Worm (Caenorhabditis elegans) whole organism, midembryonic: Measurements from ENCODE around the gene rab-7.

Experiments
- T22C8.4 ChIP-seq: fragments of 200-800 bp; sonication (Bioruptor generic); IDR thresholded peaks from 2 replicates; pipeline ENCODE4 v1.3.6; 2022; ENCODE audit warnings: missing genetic modification characterization, missing compliant biosample characterization
- cog-1 ChIP-seq: sonication (generic microtip); optimal IDR thresholded peaks from 2 replicates; lab custom pipeline; 2016; ENCODE audit warnings: missing genetic modification characterization, missing compliant biosample characterization
- flt-1 ChIP-seq: fragments of 200-800 bp; sonication (Bioruptor generic); IDR thresholded peaks from 2 replicates; pipeline ENCODE4 v1.3.6; 2022; ENCODE audit warnings: missing genetic modification characterization, missing compliant biosample characterization
- klf-2 ChIP-seq: fragments of 200-800 bp; sonication (Bioruptor generic); conservative IDR thresholded peaks from 2 replicates; pipeline ENCODE4 v1.3.6; 2022; ENCODE audit warnings: missing genetic modification reagents, missing genetic modification characterization, missing compliant biosample characterization
- med-1 ChIP-seq: sonication (generic microtip); optimal IDR thresholded peaks from 2 replicates; lab custom pipeline; 2017; ENCODE audit warnings: missing genetic modification characterization, mild to moderate bottlenecking, missing compliant biosample characterization, antibody characterized with exemption, missing genetic modification reagents; ENCODE audit not compliant: insufficient read depth
- ref-1 ChIP-seq: fragments of 200-800 bp; sonication (Bioruptor generic); conservative IDR thresholded peaks from 2 replicates; pipeline ENCODE4 v1.3.6; 2022; ENCODE audit warnings: missing genetic modification reagents, missing genetic modification characterization, missing compliant biosample characterization
- tab-1 ChIP-seq: fragments of 200-800 bp; sonication (Bioruptor generic); IDR thresholded peaks from 2 replicates; pipeline ENCODE4 v1.3.6; 2022; ENCODE audit warnings: missing genetic modification characterization, missing compliant biosample characterization
- ztf-23 ChIP-seq: fragments of 200-800 bp; sonication (Bioruptor generic); IDR thresholded peaks from 2 replicates; pipeline ENCODE4 v1.3.6; 2022; ENCODE audit warnings: missing genetic modification reagents, missing genetic modification characterization, missing compliant biosample characterization
- ztf-29 ChIP-seq: fragments of 200-800 bp; sonication (Bioruptor generic); IDR thresholded peaks from 2 replicates; pipeline ENCODE4 v1.3.6; 2022; ENCODE audit warnings: missing genetic modification reagents, missing genetic modification characterization, missing compliant biosample characterization

The rab-7 gene

ce11 chrII:11979449-11980095 lies 12.8 kb upstream of the rab-7 start, which contains the start of the genes ash-2 and Y17G7B.20:
Gene ash-2 (plus strand): TSS chrII:11979838.
Gene Y17G7B.20 (minus strand): TSS chrII:11979844.
- 0 out of 2 replicates have a peak, but pooled peaks have one; percentile 4 for TF ChIP-seq tab-1 (GFP tag; lab: Robert Waterston, UW)
- no peak for TF ChIP-seq ztf-23 (GFP tag; lab: Robert Waterston, UW)

ce11 chrII:11978920-11979319 lies 12.2 kb upstream of the rab-7 start:
- no peak for TF ChIP-seq ref-1 (GFP tag; lab: Robert Waterston, UW)
- TF ChIP-seq tab-1 (GFP tag; lab: Robert Waterston, UW), result no peak
- TF ChIP-seq klf-2 (GFP tag; lab: Robert Waterston, UW), result no peak
- TF ChIP-seq ztf-23 (GFP tag; lab: Robert Waterston, UW), result no peak
- no peak for TF ChIP-seq T22C8.4 (GFP tag; lab: Robert Waterston, UW)
- no peak for TF ChIP-seq flt-1 (GFP tag; lab: Robert Waterston, UW)
- no peak for TF ChIP-seq cog-1 (tag; lab: Kevin White, UChicago)
- TF ChIP-seq ztf-29, result no peak

ce11 chrII:11978478-11978877 lies 11.7 kb upstream of the rab-7 start:
- TF ChIP-seq ztf-29, result no peak
- no peak for TF ChIP-seq flt-1 (GFP tag; lab: Robert Waterston, UW)
- no peak for TF ChIP-seq med-1 (GFP tag; lab: Kevin White, UChicago)
- no peak for TF ChIP-seq klf-2 (GFP tag; lab: Robert Waterston, UW)
- no peak for TF ChIP-seq tab-1 (GFP tag; lab: Robert Waterston, UW)
- TF ChIP-seq ref-1 (GFP tag; lab: Robert Waterston, UW), result no peak
- TF ChIP-seq T22C8.4 (GFP tag; lab: Robert Waterston, UW), result no peak
- TF ChIP-seq cog-1 (tag; lab: Kevin White, UChicago), result no peak
- TF ChIP-seq ztf-23 (GFP tag; lab: Robert Waterston, UW), result no peak

- TF ChIP-seq ztf-29 (no peak), med-1 (GFP tag; lab: Kevin White, UChicago) (no peak), flt-1 (GFP tag; lab: Robert Waterston, UW) (0 out of 2 replicates have a peak, but pooled peaks have one; percentile 50), tab-1 (GFP tag; lab: Robert Waterston, UW) (no peak), ref-1 (GFP tag; lab: Robert Waterston, UW) (no peak), ztf-23 (GFP tag; lab: Robert Waterston, UW) (no peak), T22C8.4 (GFP tag; lab: Robert Waterston, UW) (no peak)
Measured at ce11 chrII:11977363-11977762, 10.6 kb upstream of the rab-7 start, which contains the start of gene Y17G7B.21. Gene Y17G7B.21 (minus strand): TSS chrII:11977661.

ce11 chrII:11976727-11977259 lies 10.1 kb upstream of the rab-7 start:
- TF ChIP-seq tab-1 (GFP tag; lab: Robert Waterston, UW) (no peak), cog-1 (tag; lab: Kevin White, UChicago) (no peak), klf-2 (GFP tag; lab: Robert Waterston, UW) (no peak), med-1 (GFP tag; lab: Kevin White, UChicago) (no peak), T22C8.4 (GFP tag; lab: Robert Waterston, UW) (no peak), ref-1 (GFP tag; lab: Robert Waterston, UW) (no peak), ztf-29 (no peak), flt-1 (GFP tag; lab: Robert Waterston, UW) (no peak), ztf-23 (GFP tag; lab: Robert Waterston, UW) (no peak)

- TF ChIP-seq ztf-29, result no peak
- no peak for TF ChIP-seq ref-1 (GFP tag; lab: Robert Waterston, UW)
- TF ChIP-seq tab-1 (GFP tag; lab: Robert Waterston, UW), result no peak
Measured at ce11 chrII:11974048-11974995, 7.6 kb upstream of the rab-7 start.

ce11 chrII:11973632-11974031 lies 6.9 kb upstream of the rab-7 start, which contains the start of gene acbp-6:
Gene acbp-6 (minus strand): TSS chrII:11973732.
- no peak for TF ChIP-seq med-1 (GFP tag; lab: Kevin White, UChicago)
- no peak for TF ChIP-seq ref-1 (GFP tag; lab: Robert Waterston, UW)
- TF ChIP-seq ztf-23 (GFP tag; lab: Robert Waterston, UW), result no peak
- no peak for TF ChIP-seq T22C8.4 (GFP tag; lab: Robert Waterston, UW)
- TF ChIP-seq tab-1 (GFP tag; lab: Robert Waterston, UW), result no peak
- TF ChIP-seq ztf-29, result no peak
- no peak for TF ChIP-seq klf-2 (GFP tag; lab: Robert Waterston, UW)
- no peak for TF ChIP-seq flt-1 (GFP tag; lab: Robert Waterston, UW)
- TF ChIP-seq cog-1 (tag; lab: Kevin White, UChicago), result no peak

- TF ChIP-seq ztf-29 (no peak), ztf-23 (GFP tag; lab: Robert Waterston, UW) (no peak), klf-2 (GFP tag; lab: Robert Waterston, UW) (no peak), cog-1 (tag; lab: Kevin White, UChicago) (no peak), med-1 (GFP tag; lab: Kevin White, UChicago) (no peak), flt-1 (GFP tag; lab: Robert Waterston, UW) (no peak), T22C8.4 (GFP tag; lab: Robert Waterston, UW) (no peak), ref-1 (GFP tag; lab: Robert Waterston, UW) (no peak), tab-1 (GFP tag; lab: Robert Waterston, UW) (no peak)
Measured at ce11 chrII:11972266-11972665, 5.5 kb upstream of the rab-7 start.
